Fruit fly (Drosophila melanogaster): Measurements from ENCODE around the gene ppk24.

DNA sequence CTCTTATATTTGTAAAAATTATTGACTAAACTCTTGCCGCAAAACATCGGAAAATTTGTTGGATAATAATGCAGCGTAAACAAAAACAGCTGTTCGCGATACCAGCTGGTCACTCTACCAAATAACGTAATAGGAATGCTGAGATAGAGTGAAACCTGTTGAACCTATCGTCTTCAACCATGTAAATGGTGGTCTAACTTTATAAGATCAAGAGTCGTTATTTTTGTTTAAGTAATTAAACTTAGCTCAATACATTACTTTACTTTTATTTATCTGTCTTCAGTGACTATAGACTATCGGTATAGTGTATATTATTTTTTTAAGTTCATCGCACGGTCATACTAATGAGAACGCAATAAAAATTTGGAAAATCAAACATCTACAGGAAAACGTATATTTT lies 10.7 kb upstream of the ppk24 start, which contains the start of the genes CG1750 and spn-F:
- TF ChIP-seq EcR (GFP tag; optimal IDR thresholded peaks at IDR 0.05) (no peak), D1 (tag; optimal IDR thresholded peaks at IDR 0.05) (no peak), CG8301 (tag; optimal IDR thresholded peaks at IDR 0.05) (no peak), CG17806 (tag; optimal IDR thresholded peaks at IDR 0.05) (no peak)

Data from whole organism, pupa.